Fruit fly (Drosophila melanogaster) S2 (cell line): ENCODE measurements around the gene CG7766.

Source experiments
- CG8478 ChIP-seq: fragments of >200 bp; optimal IDR thresholded peaks from 2 replicates; lab custom pipeline; 2018
- CTCF ChIP-seq, 2 experiments: fragments of >200 bp; optimal IDR thresholded peaks; 2 replicates each; lab custom pipeline; 2018

CG7766 gene

dm6 chrX:9071308-9071707 lies 32.2 kb downstream of the CG7766 start, which contains the start of gene CG10970:
CG10970 (minus strand) TSS chrX:9071408.
- TF ChIP-seq CTCF (optimal IDR thresholded peaks at IDR 0.05; lab: Kevin White, UChicago) = no peak
- no peak for TF ChIP-seq CG8478

dm6 chrX:9068822-9069221 lies 34.7 kb downstream of the CG7766 start:
- no peak for TF ChIP-seq CG8478
- no peak for TF ChIP-seq CTCF (optimal IDR thresholded peaks at IDR 0.05; lab: Kevin White, UChicago)

- TF ChIP-seq CTCF (optimal IDR thresholded peaks at IDR 0.05; lab: Kevin White, UChicago) (no peak), CG8478 (no peak)
Observed at dm6 chrX:9067754-9068477, 35.6 kb downstream of the CG7766 start, which contains the start of gene CG15365. CG15365 (minus strand) TSS chrX:9067983.

dm6 chrX:9066802-9067489 lies 36.6 kb downstream of the CG7766 start:
- TF ChIP-seq CG8478 = no peak
- TF ChIP-seq CTCF (optimal IDR thresholded peaks at IDR 0.05; lab: Kevin White, UChicago) = no peak

- TF ChIP-seq CG8478 (no peak), CTCF (optimal IDR thresholded peaks at IDR 0.05; lab: Kevin White, UChicago) (no peak)
Observed at dm6 chrX:9064029-9064428, 39.5 kb downstream of the CG7766 start.

- TF ChIP-seq CG8478 = no peak
- TF ChIP-seq CTCF (optimal IDR thresholded peaks at IDR 0.05; lab: Kevin White, UChicago) = no peak
Observed at dm6 chrX:9063425-9063824, 40.1 kb downstream of the CG7766 start.

- TF ChIP-seq CTCF (optimal IDR thresholded peaks at IDR 0.05; lab: Kevin White, UChicago) (no peak), CG8478 (no peak)
Observed at dm6 chrX:9062665-9063064, 40.9 kb downstream of the CG7766 start.

dm6 chrX:9061299-9061698 lies 42.2 kb downstream of the CG7766 start:
- TF ChIP-seq CTCF (optimal IDR thresholded peaks at IDR 0.05; lab: Kevin White, UChicago) = no peak
- TF ChIP-seq CG8478 = no peak

- no peak for TF ChIP-seq CG8478
Observed at dm6 chrX:9060078-9060477, 43.5 kb downstream of the CG7766 start.

dm6 chrX:9048941-9049340 lies 54.6 kb downstream of the CG7766 start:
- TF ChIP-seq CG8478 = no peak
- no peak for TF ChIP-seq CTCF (optimal IDR thresholded peaks at IDR 0.05; lab: Kevin White, UChicago)

- TF ChIP-seq CTCF (optimal IDR thresholded peaks at IDR 0.05; lab: Kevin White, UChicago) (no peak), CG8478 (no peak)
Observed at dm6 chrX:9048385-9048750, 55.2 kb downstream of the CG7766 start.

dm6 chrX:9047725-9048384 lies 55.7 kb downstream of the CG7766 start:
- TF ChIP-seq CG8478 = no peak
- TF ChIP-seq CTCF (optimal IDR thresholded peaks at IDR 0.05; lab: Kevin White, UChicago) = no peak

dm6 chrX:9046986-9047385 lies 56.6 kb downstream of the CG7766 start:
- TF ChIP-seq CG8478 (no peak), CTCF (optimal IDR thresholded peaks at IDR 0.05; lab: Kevin White, UChicago) (no peak)

dm6 chrX:9046383-9046941 lies 57.1 kb downstream of the CG7766 start:
- TF ChIP-seq CG8478 (no peak), CTCF (optimal IDR thresholded peaks at IDR 0.05; lab: Kevin White, UChicago) (no peak)

dm6 chrX:9044857-9045256 lies 58.7 kb downstream of the CG7766 start:
- TF ChIP-seq CG8478 (no peak), CTCF (optimal IDR thresholded peaks at IDR 0.05; lab: Kevin White, UChicago) (no peak)
